Fruit fly (Drosophila melanogaster) whole organism, embryonic: ENCODE measurements around the gene caup.

ENCODE experiments used
- Hmx ChIP-seq: fragments of 200-800 bp; sonication (Bioruptor generic); optimal IDR thresholded peaks from 2 replicates; lab custom pipeline; 2016; ENCODE audit warnings: missing biosample characterization, missing genetic modification characterization
- ab ChIP-seq: fragments of 200-800 bp; sonication (Bioruptor generic); optimal IDR thresholded peaks from 2 replicates; lab custom pipeline; 2016; ENCODE audit warnings: missing biosample characterization, missing genetic modification characterization
- bbx ChIP-seq: fragments of 200-800 bp; sonication (Bioruptor generic); IDR thresholded peaks from 2 replicates; pipeline ENCODE4 v1.3.6; 2022; ENCODE audit warnings: missing biosample characterization, missing genetic modification characterization; ENCODE audit not compliant: partially characterized antibody

DNA sequence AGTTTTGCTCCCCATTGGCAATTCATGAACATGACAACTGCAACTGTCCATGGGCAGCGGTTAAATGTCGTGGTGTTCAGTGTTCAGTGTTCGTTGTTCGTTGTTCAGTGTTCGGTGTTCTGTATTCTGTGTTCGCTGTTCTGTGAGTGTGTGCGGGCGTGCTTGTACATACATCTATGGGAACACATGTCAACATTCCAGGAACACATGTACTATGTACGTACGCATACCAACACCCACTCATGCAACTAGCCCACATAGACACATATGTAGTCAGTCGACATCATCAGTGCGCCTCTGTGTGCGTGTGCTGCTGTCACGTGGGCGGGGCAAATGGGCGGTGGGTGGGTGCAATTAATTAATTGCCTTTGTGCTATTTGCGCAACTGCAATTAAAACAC, 58.1 kb downstream of the caup start:
- TF ChIP-seq ab (GFP tag; lab: Kevin White, UChicago) = no peak
- TF ChIP-seq Hmx = no peak
- no peak for TF ChIP-seq bbx
